Worm (Caenorhabditis elegans): ENCODE results near the gene his-59.

Gene his-59

DNA sequence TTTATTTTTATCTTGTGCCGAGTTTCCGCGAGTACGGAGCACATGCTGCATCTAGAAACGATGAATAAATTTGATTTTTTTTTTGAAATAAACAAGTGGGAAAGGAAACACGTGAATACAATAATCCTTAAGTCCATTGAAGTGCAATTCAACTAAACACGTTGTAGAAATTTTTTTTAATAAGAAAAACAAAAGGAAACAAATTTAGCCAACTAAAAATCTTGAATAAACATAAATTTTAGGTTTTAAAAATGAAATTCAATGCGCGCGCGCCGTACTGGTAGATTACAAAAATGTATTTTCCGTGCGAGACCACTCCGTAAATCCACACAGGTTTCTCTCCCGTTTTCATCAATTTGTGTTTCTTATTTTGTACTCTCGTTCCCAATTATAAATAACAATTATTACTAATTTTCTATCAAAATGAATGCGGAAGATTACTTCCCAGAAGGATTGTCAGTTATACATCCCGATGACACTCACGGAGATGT is 14.8 kb upstream of the his-59 start, which contains the start of the genes plk-3 and F55G1.6:
Gene plk-3 (minus strand): TSS at position 51 of the 491 bp plus-strand sequence.
Gene F55G1.6 (plus strand): TSS at position 359 of the 491 bp plus-strand sequence.
- TF ChIP-seq tbx-2 (tag; optimal IDR thresholded peaks at IDR 0.05) (no peak), ama-1 (optimal IDR thresholded peaks at IDR 0.05) (no peak), nhr-67 (tag; optimal IDR thresholded peaks at IDR 0.05) (no peak), nhr-28 (tag; optimal IDR thresholded peaks at IDR 0.05) (no peak)

DNA sequence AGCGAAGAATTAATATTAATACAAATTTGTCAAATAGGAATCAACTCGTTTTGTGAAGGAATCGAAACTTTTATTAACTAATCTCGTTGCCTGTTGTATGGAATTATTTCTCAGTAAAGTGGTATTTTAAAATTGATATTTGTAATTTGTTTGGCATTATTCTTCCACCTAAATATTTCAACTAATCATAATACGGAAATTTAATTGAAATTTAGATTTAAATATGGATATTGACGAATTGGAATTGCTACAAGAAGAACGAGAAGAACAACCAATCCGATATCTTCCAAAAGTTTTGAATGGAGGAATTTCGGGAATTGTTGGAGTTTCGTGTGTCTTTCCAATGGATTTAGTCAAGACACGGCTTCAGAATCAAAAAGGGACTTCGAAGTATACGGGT is 13.2 kb upstream of the his-59 start, which contains the start of gene slc-25A18.2:
Gene slc-25A18.2 (plus strand): TSS at position 216 of the 400 bp plus-strand sequence.
- no peak for TF ChIP-seq lsy-12 (tag; optimal IDR thresholded peaks at IDR 0.05)
- no peak for TF ChIP-seq fos-1 (tag; optimal IDR thresholded peaks at IDR 0.05)
- no peak for TF ChIP-seq pha-4 (tag; optimal IDR thresholded peaks at IDR 0.05)
- TF ChIP-seq zag-1 (tag; optimal IDR thresholded peaks at IDR 0.05), result no peak
- TF ChIP-seq nhr-43 (tag; optimal IDR thresholded peaks at IDR 0.05; ENCODE audit: poor library complexity, severe bottlenecking), result no peak
- TF ChIP-seq mml-1 (tag; optimal IDR thresholded peaks at IDR 0.05), result no peak
- TF ChIP-seq pqm-1 (tag; optimal IDR thresholded peaks at IDR 0.05), result no peak
- no peak for TF ChIP-seq ama-1 (optimal IDR thresholded peaks at IDR 0.05)
- TF ChIP-seq aly-2 (tag; optimal IDR thresholded peaks at IDR 0.05), result no peak
- no peak for TF ChIP-seq nhr-12 (tag; optimal IDR thresholded peaks at IDR 0.05)
- no peak for TF ChIP-seq nfya-1 (tag; optimal IDR thresholded peaks at IDR 0.05; ENCODE audit: insufficient read depth)
- TF ChIP-seq lin-39 (tag; optimal IDR thresholded peaks at IDR 0.05), result no peak
- no peak for TF ChIP-seq nhr-23 (tag; optimal IDR thresholded peaks at IDR 0.05)
- TF ChIP-seq ceh-16 (tag; optimal IDR thresholded peaks at IDR 0.05), result no peak

DNA sequence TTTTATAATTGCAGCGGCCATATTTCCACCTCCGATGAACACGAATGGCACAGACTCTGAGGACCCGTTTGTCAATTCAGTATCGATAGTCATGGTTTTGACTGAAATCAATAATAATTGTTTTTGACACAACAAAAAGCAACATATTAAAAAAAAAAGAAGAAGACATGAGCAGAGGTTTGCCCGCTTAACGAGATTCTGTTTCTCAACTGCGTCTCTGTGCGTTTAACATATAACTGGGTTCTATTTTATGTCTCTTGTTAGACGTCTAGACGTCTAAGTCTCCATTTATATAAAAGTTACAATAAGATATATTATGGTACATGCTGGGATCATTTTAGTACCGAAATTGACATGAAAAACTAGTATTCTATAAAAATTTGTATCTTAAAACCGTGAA is 10.9 kb upstream of the his-59 start, which contains the start of gene pycr-4:
Gene pycr-4 (minus strand): TSS at position 101 of the 400 bp plus-strand sequence.
- no peak for TF ChIP-seq lsy-12 (tag; optimal IDR thresholded peaks at IDR 0.05)
- TF ChIP-seq nhr-28 (tag; optimal IDR thresholded peaks at IDR 0.05), result no peak
- no peak for TF ChIP-seq elt-1 (tag; optimal IDR thresholded peaks at IDR 0.05)
- TF ChIP-seq unc-39 (tag; optimal IDR thresholded peaks at IDR 0.05), result no peak
- TF ChIP-seq nhr-43 (tag; optimal IDR thresholded peaks at IDR 0.05; ENCODE audit: poor library complexity, severe bottlenecking), result no peak
- no peak for TF ChIP-seq aly-2 (tag; optimal IDR thresholded peaks at IDR 0.05)
- no peak for TF ChIP-seq ama-1 (optimal IDR thresholded peaks at IDR 0.05)
- TF ChIP-seq ztf-11 (tag; optimal IDR thresholded peaks at IDR 0.05), result no peak
- TF ChIP-seq nhr-11 (tag; optimal IDR thresholded peaks at IDR 0.05), result no peak
- TF ChIP-seq pha-4 (tag; optimal IDR thresholded peaks at IDR 0.05), result no peak
- no peak for TF ChIP-seq ztf-4 (tag; optimal IDR thresholded peaks at IDR 0.05)
- no peak for TF ChIP-seq fkh-2 (tag; optimal IDR thresholded peaks at IDR 0.05)
- TF ChIP-seq nhr-12 (tag; optimal IDR thresholded peaks at IDR 0.05), result no peak

DNA sequence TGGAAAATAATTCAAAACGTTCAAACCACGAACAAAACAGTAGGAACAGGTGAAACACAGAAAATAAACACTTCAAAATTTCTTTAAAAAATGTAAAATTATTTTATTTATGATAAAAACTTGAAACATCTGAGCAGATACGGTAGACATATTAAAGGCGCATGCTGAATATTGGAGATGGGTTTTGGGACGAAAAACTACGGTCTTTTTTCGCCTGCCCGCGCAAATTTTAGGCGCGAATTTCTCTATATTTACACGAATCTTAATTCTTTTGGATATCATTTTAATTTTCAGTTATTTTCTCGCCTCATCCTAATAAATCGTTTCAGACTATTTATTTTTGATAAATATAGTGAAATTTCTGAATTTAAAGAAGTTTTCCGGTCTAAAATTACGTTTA is 10.4 kb upstream of the his-59 start:
- no peak for TF ChIP-seq ceh-9 (tag; optimal IDR thresholded peaks at IDR 0.05)
- no peak for TF ChIP-seq eor-1 (tag; optimal IDR thresholded peaks at IDR 0.05)
- TF ChIP-seq ztf-4 (tag; optimal IDR thresholded peaks at IDR 0.05), result no peak
- TF ChIP-seq nhr-25 (tag; optimal IDR thresholded peaks at IDR 0.05), result no peak
- TF ChIP-seq unc-39 (tag; optimal IDR thresholded peaks at IDR 0.05), result no peak
- TF ChIP-seq mdl-1 (tag; optimal IDR thresholded peaks at IDR 0.05), result no peak
- no peak for TF ChIP-seq nhr-43 (tag; optimal IDR thresholded peaks at IDR 0.05; ENCODE audit: poor library complexity, severe bottlenecking)
- TF ChIP-seq tbx-2 (tag; optimal IDR thresholded peaks at IDR 0.05), result no peak
- no peak for TF ChIP-seq elt-1 (tag; optimal IDR thresholded peaks at IDR 0.05)
- no peak for TF ChIP-seq lin-39 (tag; optimal IDR thresholded peaks at IDR 0.05)
- no peak for TF ChIP-seq nhr-67 (tag; optimal IDR thresholded peaks at IDR 0.05)
- no peak for TF ChIP-seq nhr-12 (tag; optimal IDR thresholded peaks at IDR 0.05)

DNA sequence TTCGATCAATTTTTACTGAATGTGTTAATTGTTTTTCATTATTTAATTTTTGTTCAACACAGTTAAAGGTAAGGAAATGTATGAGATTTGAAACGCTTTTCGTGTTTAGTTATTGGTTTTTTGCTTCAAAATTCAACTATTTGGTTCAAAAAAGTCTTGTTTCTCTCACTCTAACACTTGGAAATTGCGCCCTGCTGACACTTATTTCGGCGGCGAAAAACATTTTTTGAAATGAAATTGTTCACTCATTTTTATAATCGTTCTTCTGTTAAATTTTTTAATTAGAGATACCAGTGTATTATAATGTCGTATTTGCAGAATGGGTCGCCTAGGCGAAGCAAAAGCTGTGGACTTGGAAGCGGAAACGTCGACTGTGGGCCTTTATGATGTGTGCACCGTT is 9.9 kb upstream of the his-59 start, which contains the start of gene rod-1:
Gene rod-1 (plus strand): TSS at position 319 of the 400 bp plus-strand sequence.
- TF ChIP-seq nhr-43 (tag; optimal IDR thresholded peaks at IDR 0.05; ENCODE audit: poor library complexity, severe bottlenecking) (no peak), daf-12 (tag; optimal IDR thresholded peaks at IDR 0.05) (no peak)

DNA sequence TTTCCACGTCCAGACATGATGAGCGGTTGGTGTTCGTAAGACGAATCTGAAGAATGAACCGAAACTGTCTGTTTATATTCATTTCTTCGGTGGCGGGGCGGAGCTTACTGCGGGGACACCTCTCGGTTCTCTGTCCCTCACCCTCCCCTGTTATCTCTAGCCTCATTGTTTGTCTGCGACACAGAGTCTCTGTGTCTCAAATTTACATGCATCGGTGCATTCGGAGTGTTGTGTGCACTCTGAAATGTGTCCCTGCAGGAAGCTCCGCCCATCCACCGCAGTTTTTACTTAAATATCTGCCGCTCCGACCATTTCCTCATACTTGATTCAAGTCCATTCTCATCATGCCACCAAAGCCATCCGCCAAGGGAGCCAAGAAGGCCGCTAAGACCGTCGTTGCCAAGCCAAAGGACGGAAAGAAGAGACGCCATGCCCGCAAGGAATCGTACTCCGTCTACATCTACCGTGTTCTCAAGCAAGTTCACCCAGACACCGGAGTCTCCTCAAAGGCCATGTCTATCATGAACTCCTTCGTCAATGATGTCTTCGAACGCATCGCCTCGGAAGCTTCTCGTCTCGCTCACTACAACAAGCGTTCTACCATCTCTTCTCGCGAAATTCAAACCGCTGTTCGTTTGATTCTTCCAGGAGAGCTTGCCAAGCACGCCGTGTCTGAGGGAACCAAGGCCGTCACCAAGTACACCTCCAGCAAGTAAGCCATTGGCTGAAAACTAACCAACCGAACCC is 1.7 kb upstream of the his-59 start, which contains the start of the genes his-61 and his-62:
Gene his-61 (minus strand): TSS at position 17 of the 747 bp plus-strand sequence.
Gene his-62 (plus strand): TSS at position 345 of the 747 bp plus-strand sequence.
- TF ChIP-seq snpc-4 (tag; optimal IDR thresholded peaks at IDR 0.05) (peak; percentile 82), elt-1 (tag; optimal IDR thresholded peaks at IDR 0.05) (peak; percentile 42), ztf-4 (tag; optimal IDR thresholded peaks at IDR 0.05) (no peak), mdl-1 (tag; optimal IDR thresholded peaks at IDR 0.05) (no peak), jun-1 (tag; optimal IDR thresholded peaks at IDR 0.05) (peak; percentile 43), pqm-1 (tag; optimal IDR thresholded peaks at IDR 0.05) (peak; percentile 52), lin-15B (tag; optimal IDR thresholded peaks at IDR 0.05) (peak; percentile 13), nhr-43 (tag; optimal IDR thresholded peaks at IDR 0.05; ENCODE audit: poor library complexity, severe bottlenecking) (peak; percentile 18), lsy-12 (tag; optimal IDR thresholded peaks at IDR 0.05) (peak; percentile 63), nfya-1 (tag; optimal IDR thresholded peaks at IDR 0.05; ENCODE audit: insufficient read depth) (peak; percentile 49), fkh-2 (tag; optimal IDR thresholded peaks at IDR 0.05) (no peak), elt-2 (tag; optimal IDR thresholded peaks at IDR 0.05) (peak; percentile 83), nhr-25 (tag; optimal IDR thresholded peaks at IDR 0.05) (peak; percentile 85), nhr-28 (tag; optimal IDR thresholded peaks at IDR 0.05) (no peak), ceh-9 (tag; optimal IDR thresholded peaks at IDR 0.05) (no peak), pha-4 (tag; optimal IDR thresholded peaks at IDR 0.05) (peak; percentile 73)
